Fruit fly (Drosophila melanogaster) whole organism: ENCODE results near the gene ND-20.

Source experiments
- Dll ChIP-seq: fragments of >200 bp; optimal IDR thresholded peaks from 2 replicates; lab custom pipeline; 2017
- EcR ChIP-seq, 2 experiments: fragments of >200 bp; optimal IDR thresholded peaks; 2 replicates each; lab custom pipeline; 2017; ENCODE audit warnings: missing biosample characterization in 2 of 2, missing genetic modification characterization in 2 of 2, missing genetic modification reagents in 2 of 2
- pan ChIP-seq: fragments of >200 bp; optimal IDR thresholded peaks from 2 replicates; lab custom pipeline; 2017
- psq ChIP-seq: fragments of >200 bp; optimal IDR thresholded peaks from 2 replicates; lab custom pipeline; 2017
- usp ChIP-seq: fragments of >200 bp; optimal IDR thresholded peaks from 2 replicates; lab custom pipeline; 2017; ENCODE audit warnings: missing biosample characterization, missing genetic modification characterization, mixed read lengths

DNA sequence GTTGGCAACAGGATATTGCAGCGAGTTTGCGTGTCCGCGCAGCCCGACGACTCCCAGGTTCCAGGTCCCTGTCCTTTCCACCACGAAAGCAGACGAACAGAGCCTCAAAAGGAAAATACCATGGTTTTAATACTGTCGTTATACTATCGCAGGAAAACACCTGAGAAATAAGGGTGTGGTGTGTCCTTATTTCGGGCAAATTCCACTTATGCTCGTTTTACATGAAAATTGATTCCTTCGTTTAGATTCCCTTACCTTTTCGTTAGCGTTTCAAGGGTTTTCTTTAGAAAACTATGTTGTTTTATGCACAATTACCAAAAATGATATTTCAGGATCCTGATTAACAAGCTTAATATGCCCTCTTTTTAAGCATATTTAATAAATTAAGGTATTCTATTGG, 3.8 kb downstream of the ND-20 start, which contains the start of gene Cep164:
- TF ChIP-seq pan (lab: Kevin White, UChicago) (no peak), psq (no peak), usp (GFP tag; lab: Kevin White, UChicago) (no peak), EcR (GFP tag; optimal IDR thresholded peaks at IDR 0.05; lab: Kevin White, UChicago) (no peak), Dll (lab: Kevin White, UChicago) (no peak)
